Fruit fly (Drosophila melanogaster) whole organism, prepupa: ENCODE data around the gene CG18547.
A peak's percentile ranks its signal among the peaks of the same experiment; 100 is the strongest.

ENCODE experiments used
- Blimp-1 ChIP-seq: fragments of 200-800 bp; sonication (Bioruptor generic); optimal IDR thresholded peaks from 3 replicates; lab custom pipeline; 2017; ENCODE audit warnings: missing biosample characterization, missing genetic modification characterization, mild to moderate bottlenecking, moderate library complexity, missing genetic modification reagents
- CG10631 ChIP-seq: fragments of 200-800 bp; sonication (Bioruptor generic); optimal IDR thresholded peaks from 2 replicates; lab custom pipeline; 2016; ENCODE audit warnings: missing biosample characterization, missing genetic modification characterization
- CG11762 ChIP-seq: fragments of 200-800 bp; sonication (Bioruptor generic); optimal IDR thresholded peaks from 3 replicates; lab custom pipeline; 2016; ENCODE audit warnings: missing biosample characterization, missing genetic modification characterization; ENCODE audit not compliant: insufficient read depth
- CG11902 ChIP-seq: fragments of 200-800 bp; sonication (Bioruptor generic); optimal IDR thresholded peaks from 3 replicates; lab custom pipeline; 2016; ENCODE audit warnings: missing biosample characterization, missing genetic modification characterization
- CG15336 ChIP-seq: fragments of 200-800 bp; sonication (Bioruptor generic); IDR thresholded peaks from 2 replicates; pipeline ENCODE4 v1.3.6; 2022; ENCODE audit warnings: missing biosample characterization, missing genetic modification characterization
- CG1621 ChIP-seq: fragments of 200-800 bp; sonication (Bioruptor generic); optimal IDR thresholded peaks from 3 replicates; lab custom pipeline; 2018; ENCODE audit warnings: missing biosample characterization, mild to moderate bottlenecking, missing genetic modification characterization
- CG16779 ChIP-seq: fragments of 200-800 bp; sonication (Bioruptor generic); optimal IDR thresholded peaks from 3 replicates; lab custom pipeline; 2017; ENCODE audit warnings: missing biosample characterization, mild to moderate bottlenecking, missing genetic modification characterization
- CG3032 ChIP-seq: fragments of 200-800 bp; optimal IDR thresholded peaks from 2 replicates; lab custom pipeline; 2019; ENCODE audit warnings: missing biosample characterization, mild to moderate bottlenecking, missing genetic modification characterization, moderate library complexity
- CG34406 ChIP-seq: fragments of 200-800 bp; sonication (Bioruptor generic); optimal IDR thresholded peaks from 3 replicates; lab custom pipeline; 2016; ENCODE audit warnings: missing biosample characterization, missing genetic modification characterization
- CG3919 ChIP-seq: fragments of 200-800 bp; sonication (Bioruptor generic); optimal IDR thresholded peaks from 3 replicates; lab custom pipeline; 2016; ENCODE audit warnings: missing biosample characterization, missing genetic modification characterization
- CG6163 ChIP-seq: fragments of 200-800 bp; sonication (Bioruptor generic); IDR thresholded peaks from 3 replicates; pipeline ENCODE4 v1.3.6; 2022; ENCODE audit warnings: missing biosample characterization, missing genetic modification characterization
- CG6808 ChIP-seq: fragments of 200-800 bp; sonication (Bioruptor generic); optimal IDR thresholded peaks from 3 replicates; lab custom pipeline; 2017; ENCODE audit warnings: missing biosample characterization, missing genetic modification characterization, mild to moderate bottlenecking, moderate library complexity, missing genetic modification reagents
- CG6854 ChIP-seq: fragments of 200-800 bp; sonication (Bioruptor generic); optimal IDR thresholded peaks from 2 replicates; lab custom pipeline; 2017; ENCODE audit warnings: missing biosample characterization, mild to moderate bottlenecking, missing genetic modification characterization
- CG8632 ChIP-seq: fragments of 200-800 bp; sonication (Bioruptor generic); optimal IDR thresholded peaks from 3 replicates; lab custom pipeline; 2016; ENCODE audit warnings: missing biosample characterization, missing genetic modification characterization
- CG9139 ChIP-seq: fragments of 200-800 bp; sonication (Bioruptor generic); optimal IDR thresholded peaks from 3 replicates; lab custom pipeline; 2017; ENCODE audit warnings: missing biosample characterization, mild to moderate bottlenecking, missing genetic modification characterization
- Eip75B ChIP-seq: fragments of 200-800 bp; sonication (Bioruptor generic); optimal IDR thresholded peaks from 3 replicates; lab custom pipeline; 2016; ENCODE audit warnings: missing biosample characterization, missing genetic modification characterization
- Eip78C ChIP-seq: fragments of 200-800 bp; sonication (Bioruptor generic); peaks from one replicate; lab custom pipeline; 2016; ENCODE audit warnings: missing biosample characterization, missing genetic modification characterization
- Ets21C ChIP-seq: fragments of 200-800 bp; sonication (Bioruptor generic); optimal IDR thresholded peaks from 3 replicates; lab custom pipeline; 2016; ENCODE audit warnings: missing biosample characterization, missing genetic modification characterization
- Lpt ChIP-seq: fragments of 200-800 bp; sonication (Bioruptor generic); optimal IDR thresholded peaks from 3 replicates; lab custom pipeline; 2016; ENCODE audit warnings: missing biosample characterization, missing genetic modification characterization
- Smox ChIP-seq: fragments of 200-800 bp; sonication (Bioruptor generic); optimal IDR thresholded peaks from 3 replicates; lab custom pipeline; 2016; ENCODE audit warnings: missing biosample characterization, missing genetic modification characterization
- Sox102F ChIP-seq: fragments of 200-800 bp; sonication (Bioruptor generic); optimal IDR thresholded peaks from 2 replicates; lab custom pipeline; 2016; ENCODE audit warnings: missing biosample characterization, mild to moderate bottlenecking, missing genetic modification characterization
- Sox14 ChIP-seq: fragments of 200-800 bp; sonication (Bioruptor generic); optimal IDR thresholded peaks from 3 replicates; lab custom pipeline; 2016; ENCODE audit warnings: missing biosample characterization, missing genetic modification characterization
- achi ChIP-seq: fragments of 200-800 bp; sonication (Bioruptor generic); optimal IDR thresholded peaks from 3 replicates; lab custom pipeline; 2016; ENCODE audit warnings: missing biosample characterization, missing genetic modification characterization
- cyc ChIP-seq: fragments of 200-800 bp; sonication (Bioruptor generic); optimal IDR thresholded peaks from 3 replicates; lab custom pipeline; 2016; ENCODE audit warnings: missing biosample characterization, missing genetic modification characterization
- dac ChIP-seq: fragments of 200-800 bp; sonication (Bioruptor generic); optimal IDR thresholded peaks from 2 replicates; lab custom pipeline; 2017; ENCODE audit warnings: missing biosample characterization, mild to moderate bottlenecking, missing genetic modification characterization
- dsx ChIP-seq: fragments of 200-800 bp; optimal IDR thresholded peaks from 3 replicates; lab custom pipeline; 2019; ENCODE audit warnings: missing biosample characterization, mild to moderate bottlenecking, missing genetic modification characterization, moderate library complexity; ENCODE audit not compliant: poor library complexity, severe bottlenecking
- esn ChIP-seq: fragments of 200-800 bp; sonication (Bioruptor generic); optimal IDR thresholded peaks from 2 replicates; lab custom pipeline; 2016; ENCODE audit warnings: missing biosample characterization, mild to moderate bottlenecking, missing genetic modification characterization, moderate library complexity
- fd59A ChIP-seq: fragments of 200-800 bp; sonication (Bioruptor generic); optimal IDR thresholded peaks from 2 replicates; lab custom pipeline; 2017; ENCODE audit warnings: missing biosample characterization, mild to moderate bottlenecking, missing genetic modification characterization, missing genetic modification reagents
- fkh ChIP-seq: fragments of 200-800 bp; sonication (Bioruptor generic); optimal IDR thresholded peaks from 3 replicates; lab custom pipeline; 2017; ENCODE audit warnings: missing biosample characterization, mild to moderate bottlenecking, missing genetic modification characterization, moderate library complexity
- lz ChIP-seq: fragments of 200-800 bp; sonication (Bioruptor generic); optimal IDR thresholded peaks from 3 replicates; lab custom pipeline; 2016; ENCODE audit warnings: missing biosample characterization, missing genetic modification characterization
- net ChIP-seq: fragments of 200-800 bp; sonication (Bioruptor generic); optimal IDR thresholded peaks from 3 replicates; lab custom pipeline; 2016; ENCODE audit warnings: missing biosample characterization, missing genetic modification characterization
- pdm3 ChIP-seq: fragments of 200-800 bp; sonication (Bioruptor generic); optimal IDR thresholded peaks from 3 replicates; lab custom pipeline; 2016; ENCODE audit warnings: missing biosample characterization, missing genetic modification characterization
- spab ChIP-seq: fragments of 200-800 bp; sonication (Bioruptor generic); optimal IDR thresholded peaks from 2 replicates; lab custom pipeline; 2017; ENCODE audit warnings: missing biosample characterization, mild to moderate bottlenecking, missing genetic modification characterization, missing genetic modification reagents
- ss ChIP-seq, 2 experiments: fragments of 200-800 bp; sonication (Bioruptor generic); optimal IDR thresholded peaks; 2 replicates in 1 of 2; 3 replicates in 1 of 2; lab custom pipeline; 2017 to 2018; ENCODE audit warnings: mild to moderate bottlenecking in 2 of 2, missing biosample characterization in 2 of 2, missing genetic modification characterization in 2 of 2, moderate library complexity in 1 of 2
- svp ChIP-seq: fragments of 200-800 bp; sonication (Bioruptor generic); peaks from one replicate; lab custom pipeline; 2016; ENCODE audit warnings: missing biosample characterization, missing genetic modification characterization

The CG18547 gene

dm6 chr3R:11992934-11993670 lies 12.9 kb upstream of the CG18547 start, which contains the start of gene mfas:
mfas (minus strand) TSS chr3R:11993315.
- TF ChIP-seq CG1621 (tag; lab: Kevin White, UChicago) (no peak), CG8632 (GFP tag; lab: Kevin White, UChicago) (no peak), CG3919 (GFP tag; lab: Kevin White, UChicago) (peak; percentile 12), spab (GFP tag; lab: Kevin White, UChicago) (no peak), Eip75B (GFP tag; lab: Kevin White, UChicago) (peak; percentile 17), esn (GFP tag; lab: Kevin White, UChicago) (peak; percentile 2), CG3032 (tag; lab: Kevin White, UChicago) (peak; percentile 6), fkh (GFP tag; lab: Kevin White, UChicago) (peak; percentile 76), fd59A (GFP tag; lab: Kevin White, UChicago) (no peak), CG6854 (GFP tag; lab: Kevin White, UChicago) (peak; percentile 56), CG15336 (peak; percentile 30; the same call in 1 of the 2 replicates), net (no peak), CG34406 (GFP tag; lab: Kevin White, UChicago) (no peak), Ets21C (GFP tag; lab: Kevin White, UChicago) (no peak), CG10631 (no peak), Smox (GFP tag; lab: Kevin White, UChicago) (no peak), achi (GFP tag; lab: Kevin White, UChicago) (no peak), Eip78C (GFP tag; lab: Kevin White, UChicago) (peak; percentile 44), dsx (GFP tag; lab: Kevin White, UChicago) (peak; percentile 33), CG6808 (GFP tag; lab: Kevin White, UChicago) (no peak), lz (GFP tag; lab: Kevin White, UChicago) (no peak), CG6163 (peak; percentile 53; the same call in 2 of the 3 replicates), Lpt (GFP tag; lab: Kevin White, UChicago) (peak; percentile 42), CG16779 (peak; percentile 0), svp (peak; percentile 77), Sox14 (GFP tag; lab: Kevin White, UChicago) (no peak), dac (GFP tag; lab: Kevin White, UChicago) (no peak), ss (GFP tag; optimal IDR thresholded peaks at IDR 0.05; lab: Kevin White, UChicago) (no peak), CG9139 (GFP tag; lab: Kevin White, UChicago) (peak; percentile 39), cyc (no peak), pdm3 (GFP tag; lab: Kevin White, UChicago) (no peak)

dm6 chr3R:11991538-11992164 lies 11.5 kb upstream of the CG18547 start:
- TF ChIP-seq Sox102F (GFP tag; lab: Kevin White, UChicago) (peak; percentile 23), CG3919 (GFP tag; lab: Kevin White, UChicago) (no peak), svp (peak; percentile 90), Lpt (GFP tag; lab: Kevin White, UChicago) (no peak), Eip78C (GFP tag; lab: Kevin White, UChicago) (peak; percentile 67), CG11762 (GFP tag; lab: Kevin White, UChicago) (no peak), Blimp-1 (peak; percentile 10), CG11902 (GFP tag; lab: Kevin White, UChicago) (no peak), fkh (GFP tag; lab: Kevin White, UChicago) (peak; percentile 60), CG6854 (GFP tag; lab: Kevin White, UChicago) (peak; percentile 80), dsx (GFP tag; lab: Kevin White, UChicago) (no peak)
